Fruit fly (Drosophila melanogaster): ENCODE data around the gene CG32655.

DNA sequence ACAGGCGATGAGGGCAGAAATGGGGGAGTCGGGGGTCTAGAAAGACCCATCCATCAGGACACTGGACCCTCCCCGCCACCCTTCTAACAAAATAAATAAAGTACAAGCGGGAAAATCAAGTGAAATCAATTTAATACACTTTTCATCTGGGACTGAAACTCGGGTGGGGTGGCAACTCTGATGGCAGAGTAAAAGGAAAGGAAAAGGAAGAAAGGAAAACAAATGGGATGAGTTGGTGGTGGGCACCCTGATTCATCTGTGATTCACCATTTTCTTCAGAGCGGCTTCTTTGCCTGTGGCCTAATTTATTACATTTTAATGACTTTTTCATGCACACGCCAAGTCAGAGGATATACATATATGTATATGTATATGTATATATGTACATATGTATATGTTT is 23.8 kb upstream of the CG32655 start:
- TF ChIP-seq CG8924 (tag; optimal IDR thresholded peaks at IDR 0.05) (no peak), pum (GFP tag; optimal IDR thresholded peaks at IDR 0.05) (no peak), CG10979 (tag; optimal IDR thresholded peaks at IDR 0.05) (no peak), sqz (GFP tag; optimal IDR thresholded peaks at IDR 0.05) (no peak), Sry-δ (GFP tag; optimal IDR thresholded peaks at IDR 0.05) (no peak), slp2 (GFP tag; optimal IDR thresholded peaks at IDR 0.05) (no peak), D (optimal IDR thresholded peaks at IDR 0.05) (no peak), D (GFP tag; optimal IDR thresholded peaks at IDR 0.05) (no peak), CG11398 (GFP tag; optimal IDR thresholded peaks at IDR 0.05) (no peak), CG17912 (GFP tag; optimal IDR thresholded peaks at IDR 0.05) (no peak), Fer1 (GFP tag; optimal IDR thresholded peaks at IDR 0.05) (no peak)

Measured in whole organism, embryonic.